Fruit fly (Drosophila melanogaster): ENCODE measurements around the gene Cox17.

Gene Cox17

DNA sequence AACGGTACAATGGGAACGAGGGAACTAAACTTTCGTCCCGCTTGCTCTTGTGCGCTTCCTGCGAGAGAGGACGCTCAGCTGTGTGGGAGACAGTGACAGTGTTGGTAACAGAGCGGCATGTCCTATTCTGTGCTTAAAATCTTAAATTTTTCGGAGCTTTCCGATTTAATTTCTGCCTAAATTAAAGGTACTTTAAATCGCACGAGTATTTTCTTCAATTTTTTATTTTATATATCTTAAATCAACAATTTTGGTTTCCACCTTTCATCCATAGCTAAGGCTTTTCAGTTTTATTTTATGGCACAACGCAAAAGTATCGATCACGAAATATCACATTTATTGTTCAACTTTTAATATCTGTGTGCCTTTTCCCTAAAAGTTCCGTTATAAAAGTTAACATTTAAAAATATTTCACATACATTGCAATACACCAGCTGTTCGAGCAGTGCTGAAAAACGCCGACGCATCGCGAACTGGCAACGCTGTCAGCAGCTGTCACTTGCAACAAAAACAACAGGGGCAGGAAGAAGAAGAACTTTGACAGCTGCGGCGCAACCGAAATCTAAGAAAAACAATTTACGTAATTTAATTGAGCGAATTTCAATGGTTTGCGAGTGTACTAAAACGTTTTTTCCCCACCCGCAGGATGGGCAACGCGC is 21.0 kb downstream of the Cox17 start, which contains the start of the genes hiw and ND-B18 (continued):
- no peak for TF ChIP-seq Ptx1 (GFP tag; IDR thresholded peaks at IDR 0.05)
- no peak for TF ChIP-seq wek (GFP tag; optimal IDR thresholded peaks at IDR 0.05)
- no peak for TF ChIP-seq Abd-B (GFP tag; optimal IDR thresholded peaks at IDR 0.05)
- TF ChIP-seq D19B (GFP tag; optimal IDR thresholded peaks at IDR 0.05): no peak
- peak; percentile 30 for TF ChIP-seq CHES-1-like (GFP tag; optimal IDR thresholded peaks at IDR 0.05)
- no peak for TF ChIP-seq Nf-YB (GFP tag; optimal IDR thresholded peaks at IDR 0.05)
- no peak for TF ChIP-seq H15 (GFP tag; IDR thresholded peaks at IDR 0.05)
- TF ChIP-seq sob (GFP tag; IDR thresholded peaks at IDR 0.05): 0 out of 2 replicates have a peak, but pooled peaks have one; percentile 16
- peak; percentile 91 for TF ChIP-seq Ets65A (GFP tag)
- no peak for TF ChIP-seq az2 (GFP tag; optimal IDR thresholded peaks at IDR 0.05)
- TF ChIP-seq esg (GFP tag; conservative IDR thresholded peaks at IDR 0.05): no peak
- TF ChIP-seq sna (GFP tag; IDR thresholded peaks at IDR 0.05; ENCODE audit: partially characterized antibody): 0 out of 2 replicates have a peak, but pooled peaks have one; percentile 22
- TF ChIP-seq jing (GFP tag; optimal IDR thresholded peaks at IDR 0.05): no peak
- no peak for TF ChIP-seq nerfin-2 (GFP tag; IDR thresholded peaks at IDR 0.05; ENCODE audit: partially characterized antibody)
- TF ChIP-seq onecut (GFP tag; IDR thresholded peaks at IDR 0.05): no peak
- no peak for TF ChIP-seq lmd (GFP tag; IDR thresholded peaks at IDR 0.05)
- TF ChIP-seq Atf3 (GFP tag; optimal IDR thresholded peaks at IDR 0.05): no peak
- TF ChIP-seq Jarid2 (GFP tag; optimal IDR thresholded peaks at IDR 0.05): no peak
- TF ChIP-seq CG2116 (GFP tag; optimal IDR thresholded peaks at IDR 0.05): peak; percentile 47
- TF ChIP-seq CG14965 (GFP tag; optimal IDR thresholded peaks at IDR 0.05; ENCODE audit: borderline replicate concordance): no peak
- TF ChIP-seq CG31441 (GFP tag; IDR thresholded peaks at IDR 0.05): no peak
- TF ChIP-seq CG12219 (GFP tag; optimal IDR thresholded peaks at IDR 0.05): no peak
- TF ChIP-seq CG7372 (GFP tag; IDR thresholded peaks at IDR 0.05): no peak
- TF ChIP-seq sqz (GFP tag; optimal IDR thresholded peaks at IDR 0.05): no peak
- no peak for TF ChIP-seq Oli (tag; optimal IDR thresholded peaks at IDR 0.05)
- TF ChIP-seq CG31388 (GFP tag; optimal IDR thresholded peaks at IDR 0.05): no peak
- TF ChIP-seq CG33557 (GFP tag; optimal IDR thresholded peaks at IDR 0.05): no peak
- TF ChIP-seq oc (tag; optimal IDR thresholded peaks at IDR 0.05): no peak
- no peak for TF ChIP-seq Deaf1 (tag; optimal IDR thresholded peaks at IDR 0.05)
- no peak for TF ChIP-seq Side (GFP tag; optimal IDR thresholded peaks at IDR 0.05)
- TF ChIP-seq CG12155 (GFP tag; optimal IDR thresholded peaks at IDR 0.05): peak; percentile 11
- no peak for TF ChIP-seq Lpt (GFP tag; optimal IDR thresholded peaks at IDR 0.05)
- no peak for TF ChIP-seq sd (tag; optimal IDR thresholded peaks at IDR 0.05)
- TF ChIP-seq dm (GFP tag; optimal IDR thresholded peaks at IDR 0.05): no peak
- TF ChIP-seq dysf (GFP tag; IDR thresholded peaks at IDR 0.05): no peak
- TF ChIP-seq CG7745 (tag; optimal IDR thresholded peaks at IDR 0.05): no peak
- no peak for TF ChIP-seq Rx (GFP tag; IDR thresholded peaks at IDR 0.05)
- TF ChIP-seq ssp (GFP tag; IDR thresholded peaks at IDR 0.05): no peak
- peak; percentile 54; the same call in 1 of the 3 replicates for TF ChIP-seq CG11456 (GFP tag; IDR thresholded peaks at IDR 0.05)
- TF ChIP-seq mirr (GFP tag; optimal IDR thresholded peaks at IDR 0.05): no peak
- peak; percentile 38; the same call in 1 of the 2 replicates for TF ChIP-seq amos (GFP tag; IDR thresholded peaks at IDR 0.05; ENCODE audit: partially characterized antibody)
- TF ChIP-seq CG15479 (GFP tag; optimal IDR thresholded peaks at IDR 0.05): peak; percentile 63
- no peak for TF ChIP-seq Nf-YA (GFP tag; IDR thresholded peaks at IDR 0.05)
- TF ChIP-seq CG12071 (GFP tag; optimal IDR thresholded peaks at IDR 0.05): no peak
- peak; percentile 61 for TF ChIP-seq CG17186 (GFP tag; optimal IDR thresholded peaks at IDR 0.05)
- TF ChIP-seq ase (GFP tag; IDR thresholded peaks at IDR 0.05): no peak
- no peak for TF ChIP-seq CG10979 (tag; optimal IDR thresholded peaks at IDR 0.05)
- TF ChIP-seq CG9727 (GFP tag; optimal IDR thresholded peaks at IDR 0.05): peak; percentile 26
- peak; percentile 21 for TF ChIP-seq CG8924 (tag; optimal IDR thresholded peaks at IDR 0.05)
- TF ChIP-seq CG11695 (GFP tag; IDR thresholded peaks at IDR 0.05): no peak
- TF ChIP-seq E2f2 (GFP tag; IDR thresholded peaks at IDR 0.05): peak; percentile 69

Measured in whole organism, embryonic.